Fruit fly (Drosophila melanogaster): ENCODE data around the gene Elys.

Gene Elys

DNA sequence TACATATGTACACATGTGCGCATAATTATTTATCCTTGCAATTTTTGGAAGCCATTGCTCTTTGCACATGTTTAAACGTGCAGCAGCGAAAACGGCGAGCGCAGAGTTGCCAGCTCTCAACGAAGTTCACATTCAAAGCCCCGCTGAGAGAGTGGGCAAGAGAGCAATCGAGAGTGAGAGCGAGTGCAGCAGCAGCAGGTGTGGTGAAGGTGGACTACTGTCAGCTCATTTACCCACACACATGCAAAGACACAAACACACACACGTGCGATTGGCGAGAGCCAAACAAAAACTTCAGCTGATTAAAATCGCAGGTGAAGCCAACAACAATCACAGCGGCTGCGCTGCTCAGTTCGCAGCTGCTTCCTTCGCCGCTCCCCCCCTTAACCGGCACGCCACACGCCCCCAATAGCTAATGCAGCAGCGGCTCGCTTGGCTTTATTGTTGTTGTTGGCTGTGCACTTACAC is 20.7 kb upstream of the Elys start (continued):
- TF ChIP-seq pfk (GFP tag; optimal IDR thresholded peaks at IDR 0.05) (no peak), CG9215 (GFP tag; IDR thresholded peaks at IDR 0.05) (peak; percentile 78), CG10565 (GFP tag; optimal IDR thresholded peaks at IDR 0.05) (no peak), mirr (GFP tag; optimal IDR thresholded peaks at IDR 0.05) (no peak), CG1603 (tag; optimal IDR thresholded peaks at IDR 0.05) (no peak), CG17385 (GFP tag; optimal IDR thresholded peaks at IDR 0.05) (peak; percentile 29), dimm (GFP tag; IDR thresholded peaks at IDR 0.05) (no peak), Sox100B (GFP tag; optimal IDR thresholded peaks at IDR 0.05) (no peak), ash1 (GFP tag; optimal IDR thresholded peaks at IDR 0.05) (no peak), CG7786 (GFP tag; optimal IDR thresholded peaks at IDR 0.05) (no peak), YL-1 (GFP tag; optimal IDR thresholded peaks at IDR 0.05) (peak; percentile 44), H15 (GFP tag; IDR thresholded peaks at IDR 0.05) (no peak), CG17612 (GFP tag; IDR thresholded peaks at IDR 0.05) (no peak), Spps (tag; optimal IDR thresholded peaks at IDR 0.05) (no peak), CG15514 (GFP tag; optimal IDR thresholded peaks at IDR 0.05) (no peak), CG7271 (tag; optimal IDR thresholded peaks at IDR 0.05) (no peak), CG12155 (GFP tag; optimal IDR thresholded peaks at IDR 0.05) (peak; percentile 51), HLH4C (GFP tag; IDR thresholded peaks at IDR 0.05; ENCODE audit: partially characterized antibody) (0 out of 3 replicates have a peak, but pooled peaks have one; percentile 44), Opbp (GFP tag; IDR thresholded peaks at IDR 0.05; ENCODE audit: partially characterized antibody) (peak; percentile 31; the same call in 1 of the 3 replicates), Scr (GFP tag; IDR thresholded peaks at IDR 0.05; ENCODE audit: partially characterized antibody) (peak; percentile 14; the same call in 1 of the 2 replicates), CG9797 (GFP tag; optimal IDR thresholded peaks at IDR 0.05) (no peak), crp (GFP tag; optimal IDR thresholded peaks at IDR 0.05) (peak in 1 of 2 experiments; percentile 51), Fer1 (GFP tag; optimal IDR thresholded peaks at IDR 0.05) (peak; percentile 12), abd-A (tag; optimal IDR thresholded peaks at IDR 0.05) (no peak), ato (GFP tag; IDR thresholded peaks at IDR 0.05; ENCODE audit: partially characterized antibody) (0 out of 2 replicates have a peak, but pooled peaks have one; percentile 18), ap (GFP tag; IDR thresholded peaks at IDR 0.05) (no peak), p53 (GFP tag; optimal IDR thresholded peaks at IDR 0.05) (peak; percentile 98), inv (GFP tag; IDR thresholded peaks at IDR 0.05; ENCODE audit: partially characterized antibody) (no peak), Fer3 (tag; optimal IDR thresholded peaks at IDR 0.05) (no peak), chinmo (GFP tag; IDR thresholded peaks at IDR 0.05; ENCODE audit: partially characterized antibody) (peak; percentile 98), Dll (GFP tag; IDR thresholded peaks at IDR 0.05; ENCODE audit: partially characterized antibody) (0 out of 4 replicates have a peak, but pooled peaks have one; percentile 28), H2.0 (GFP tag; IDR thresholded peaks at IDR 0.05) (no peak), vvl (GFP tag; IDR thresholded peaks at IDR 0.05) (peak; percentile 38; the same call in 1 of the 2 replicates), HLHmδ (GFP tag; optimal IDR thresholded peaks at IDR 0.05) (peak; percentile 57), CG15479 (GFP tag; optimal IDR thresholded peaks at IDR 0.05) (peak; percentile 55), HmgZ (tag; optimal IDR thresholded peaks at IDR 0.05) (peak; percentile 11), Drgx (GFP tag; IDR thresholded peaks at IDR 0.05) (peak; percentile 41; the same call in 1 of the 2 replicates), Atf-2 (GFP tag; optimal IDR thresholded peaks at IDR 0.05) (no peak), CG12391 (tag; optimal IDR thresholded peaks at IDR 0.05) (no peak), cg (GFP tag; optimal IDR thresholded peaks at IDR 0.05) (peak; percentile 92), amos (GFP tag; IDR thresholded peaks at IDR 0.05; ENCODE audit: partially characterized antibody) (peak; percentile 51; the same call in 1 of the 2 replicates), Atf3 (GFP tag; optimal IDR thresholded peaks at IDR 0.05) (no peak), nerfin-1 (tag; optimal IDR thresholded peaks at IDR 0.05) (peak; percentile 20), HLH54F (GFP tag; optimal IDR thresholded peaks at IDR 0.05) (no peak), CG12769 (tag; optimal IDR thresholded peaks at IDR 0.05) (no peak), CG4360 (GFP tag; IDR thresholded peaks at IDR 0.05) (peak; percentile 83), nom (GFP tag; optimal IDR thresholded peaks at IDR 0.05) (peak; percentile 62), Hr78 (GFP tag; optimal IDR thresholded peaks at IDR 0.05) (no peak)

Measured in whole organism, embryonic.